Worm (Caenorhabditis elegans): ENCODE data around the gene C24H11.5.
"Not testable (repeated sequence)": the region's sequence is repeated elsewhere in the genome, so short reads cannot be mapped to it uniquely, and the experiment has no call there.

C24H11.5 gene

DNA sequence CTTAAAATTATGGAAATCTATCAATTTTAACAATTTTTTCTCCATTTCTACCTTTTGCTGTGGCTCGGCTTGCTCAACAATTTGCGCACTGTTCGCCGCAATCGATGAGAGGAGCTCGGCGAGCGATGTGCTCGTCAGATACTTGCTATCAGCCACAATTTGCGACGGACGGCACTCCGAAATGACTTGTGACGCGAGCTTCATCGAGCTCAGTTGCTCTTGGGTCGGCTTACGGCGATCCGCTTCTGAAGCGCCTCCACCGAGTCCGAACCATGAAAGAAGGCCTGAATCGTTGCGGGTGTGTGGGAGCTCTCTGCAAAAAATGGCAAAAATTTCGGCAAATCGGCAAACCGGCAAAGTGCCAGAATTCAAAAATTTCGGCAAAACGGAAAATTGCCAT, 19.4 kb upstream of the C24H11.5 start:
- TF ChIP-seq nhr-21 (tag; optimal IDR thresholded peaks at IDR 0.05) = no peak
- no peak for TF ChIP-seq nhr-129 (tag; optimal IDR thresholded peaks at IDR 0.05)
- TF ChIP-seq Y55F3AM.14 (GFP tag; optimal IDR thresholded peaks at IDR 0.05) = no peak
- no peak for TF ChIP-seq dmd-4 (tag; optimal IDR thresholded peaks at IDR 0.05)

- TF ChIP-seq skn-1, zag-1, aly-2 (tag; optimal IDR thresholded peaks at IDR 0.05): not testable (repeated sequence)
Measured at ce11 chrIII:11773581-11773980, 6.5 kb upstream of the C24H11.5 start, which contains the start of gene gbf-1. TSS of gene gbf-1 (minus strand) at chrIII:11773681.

ce11 chrIII:11774508-11775000, 5.5 kb upstream of the C24H11.5 start, which contains the start of gene immp-1:
TSS of gene immp-1 (plus strand) at chrIII:11774950.
- TF ChIP-seq gmeb-1 (tag; optimal IDR thresholded peaks at IDR 0.05) (peak; percentile 63), mab-5 (tag; optimal IDR thresholded peaks at IDR 0.05) (no peak), fos-1 (tag; optimal IDR thresholded peaks at IDR 0.05) (peak; percentile 36), C34F6.9 (tag; optimal IDR thresholded peaks at IDR 0.05) (peak; percentile 51), nhr-6 (tag; optimal IDR thresholded peaks at IDR 0.05) (no peak), lin-39 (tag; optimal IDR thresholded peaks at IDR 0.05) (no peak), nhr-21 (tag; optimal IDR thresholded peaks at IDR 0.05) (no peak), crh-2 (tag; optimal IDR thresholded peaks at IDR 0.05) (peak; percentile 92), zag-1 (tag; optimal IDR thresholded peaks at IDR 0.05) (no peak), alr-1 (tag; optimal IDR thresholded peaks at IDR 0.05) (no peak), nhr-237 (tag; optimal IDR thresholded peaks at IDR 0.05) (no peak), nhr-11 (tag; optimal IDR thresholded peaks at IDR 0.05) (no peak), nhr-23 (tag; optimal IDR thresholded peaks at IDR 0.05) (no peak), blmp-1 (tag; optimal IDR thresholded peaks at IDR 0.05; ENCODE audit: insufficient read depth) (peak; percentile 74), elt-1 (tag; optimal IDR thresholded peaks at IDR 0.05) (no peak), ztf-11 (tag; optimal IDR thresholded peaks at IDR 0.05) (no peak), nhr-25 (tag; optimal IDR thresholded peaks at IDR 0.05) (peak; percentile 27), lsy-2 (tag; optimal IDR thresholded peaks at IDR 0.05) (peak; percentile 3 to 70), aly-2 (tag; optimal IDR thresholded peaks at IDR 0.05) (no peak), mbf-1 (tag; optimal IDR thresholded peaks at IDR 0.05) (no peak), ama-1 (optimal IDR thresholded peaks at IDR 0.05) (no peak), ceh-16 (tag; optimal IDR thresholded peaks at IDR 0.05) (no peak), lin-13 (GFP tag; optimal IDR thresholded peaks at IDR 0.05) (no peak), unc-55 (GFP tag; optimal IDR thresholded peaks at IDR 0.05) (peak; percentile 62), R02D3.7 (tag; optimal IDR thresholded peaks at IDR 0.05) (no peak), unc-39 (tag; optimal IDR thresholded peaks at IDR 0.05) (no peak), unc-62 (GFP tag; optimal IDR thresholded peaks at IDR 0.05) (no peak), sma-9 (GFP tag; optimal IDR thresholded peaks at IDR 0.05) (no peak), sma-9 (tag; optimal IDR thresholded peaks at IDR 0.05) (no peak), mdl-1 (tag; optimal IDR thresholded peaks at IDR 0.05) (peak in 1 of 2 experiments; percentile 42), F13H6.1 (tag; optimal IDR thresholded peaks at IDR 0.05) (no peak), ztf-1 (GFP tag; conservative IDR thresholded peaks at IDR 0.05) (no peak), ztf-4 (tag; optimal IDR thresholded peaks at IDR 0.05) (no peak), egl-27 (tag; optimal IDR thresholded peaks at IDR 0.05) (no peak), Y55F3AM.14 (GFP tag; optimal IDR thresholded peaks at IDR 0.05) (no peak), elt-3 (tag; optimal IDR thresholded peaks at IDR 0.05) (no peak), sem-4 (tag; optimal IDR thresholded peaks at IDR 0.05) (peak; percentile 49), skn-1 (tag; optimal IDR thresholded peaks at IDR 0.05) (no peak), snpc-4 (tag; optimal IDR thresholded peaks at IDR 0.05) (no peak), lin-11 (tag; optimal IDR thresholded peaks at IDR 0.05) (no peak), nhr-77 (tag; optimal IDR thresholded peaks at IDR 0.05) (no peak), peb-1 (tag; optimal IDR thresholded peaks at IDR 0.05) (no peak), sma-3 (GFP tag; optimal IDR thresholded peaks at IDR 0.05) (no peak), ceh-82 (tag; optimal IDR thresholded peaks at IDR 0.05) (no peak), ZK546.5 (tag; optimal IDR thresholded peaks at IDR 0.05) (no peak), dmd-4 (tag; optimal IDR thresholded peaks at IDR 0.05) (no peak), nhr-12 (tag; optimal IDR thresholded peaks at IDR 0.05) (no peak), nhr-10 (tag; optimal IDR thresholded peaks at IDR 0.05) (no peak), nhr-129 (tag; optimal IDR thresholded peaks at IDR 0.05) (peak; percentile 45)
